Fruit fly (Drosophila melanogaster) whole organism: Measurements from ENCODE around the gene CG9662.

ENCODE experiments used
- CG8478 ChIP-seq: fragments of >200 bp; optimal IDR thresholded peaks from 2 replicates; lab custom pipeline; 2018; ENCODE audit warnings: inconsistent platforms
- Dll ChIP-seq: fragments of >200 bp; optimal IDR thresholded peaks from 2 replicates; lab custom pipeline; 2017
- pan ChIP-seq: fragments of >200 bp; optimal IDR thresholded peaks from 2 replicates; lab custom pipeline; 2017
- psq ChIP-seq: fragments of >200 bp; optimal IDR thresholded peaks from 2 replicates; lab custom pipeline; 2017
- usp ChIP-seq: fragments of >200 bp; optimal IDR thresholded peaks from 2 replicates; lab custom pipeline; 2017; ENCODE audit warnings: missing biosample characterization, missing genetic modification characterization, mixed read lengths

DNA sequence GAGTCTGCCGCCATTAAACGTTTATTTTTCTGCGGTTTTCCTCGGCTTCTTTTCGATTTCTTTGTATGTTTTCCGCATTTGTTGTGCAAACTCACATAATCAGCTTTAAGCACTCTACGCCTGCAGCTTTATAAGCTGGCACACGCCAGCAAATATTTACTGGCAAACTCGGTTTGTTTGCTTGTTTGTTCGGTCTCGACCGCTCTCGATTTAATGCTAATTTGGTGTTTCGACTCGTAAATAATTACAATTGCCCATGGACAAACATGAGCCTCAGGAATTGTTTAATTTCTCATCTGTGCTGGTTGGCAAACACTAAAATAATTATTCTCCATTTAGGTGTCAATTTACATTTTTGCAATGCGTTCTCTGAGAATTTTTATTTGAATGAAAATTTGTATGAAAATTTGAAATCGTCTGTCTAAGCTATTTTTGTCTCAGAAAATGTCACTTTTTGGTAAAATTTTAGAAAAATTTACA is 21.1 kb upstream of the CG9662 start, which contains the start of gene CG34175:
- TF ChIP-seq usp (no peak), pan (lab: Kevin White, UChicago) (no peak), CG8478 (lab: Kevin White, UChicago) (no peak), Dll (lab: Kevin White, UChicago) (no peak), psq (lab: Kevin White, UChicago) (no peak)
